Worm (Caenorhabditis elegans): ENCODE data around the gene metl-13.

metl-13 gene

DNA sequence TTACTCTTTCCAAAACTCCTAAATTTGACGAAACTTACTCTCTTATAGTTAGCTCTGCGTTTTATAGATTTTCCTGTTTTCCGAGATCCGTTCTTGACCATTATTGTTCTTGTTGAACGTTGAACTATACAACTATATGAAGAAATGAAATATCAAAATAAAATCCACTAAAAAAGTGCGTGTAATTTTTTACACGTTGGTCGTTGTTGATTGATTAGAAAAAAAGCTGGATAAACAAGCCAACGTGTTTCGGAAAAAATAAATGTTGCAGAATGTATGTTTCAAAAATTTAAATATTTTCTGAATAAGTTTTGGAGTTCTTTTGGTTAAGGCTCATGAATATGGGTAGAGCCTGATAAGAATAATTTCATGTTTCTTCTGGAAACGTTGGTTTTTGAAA lies 33.0 kb downstream of the metl-13 start, which contains the start of gene Y73B6A.1:
Gene Y73B6A.1, minus strand, starts transcription at position 101 of the 400 bp plus-strand sequence.
- no peak for TF ChIP-seq set-16 (GFP tag; IDR thresholded peaks at IDR 0.05)

All from whole organism, L4 larva.